Worm (Caenorhabditis elegans) whole organism, mixed stage, embryonic: ENCODE data around the gene gpa-13.

ENCODE experiments used
- M03D4.4 ChIP-seq: sonication (generic microtip); optimal IDR thresholded peaks from 2 replicates; lab custom pipeline; 2017; ENCODE audit warnings: mild to moderate bottlenecking, missing genetic modification characterization, missing compliant biosample characterization
- ceh-39 ChIP-seq: fragments of 150-350 bp; optimal IDR thresholded peaks from 2 replicates; lab custom pipeline; 2014; ENCODE audit warnings: missing biosample characterization, missing genetic modification characterization
- ceh-43 ChIP-seq: fragments of 200-800 bp; sonication (Bioruptor generic); optimal IDR thresholded peaks from 2 replicates; lab custom pipeline; 2018; ENCODE audit warnings: mild to moderate bottlenecking, missing genetic modification characterization, moderate library complexity, missing compliant biosample characterization
- ceh-83 ChIP-seq: fragments of 200-800 bp; sonication (Bioruptor generic); optimal IDR thresholded peaks from 2 replicates; lab custom pipeline; 2018; ENCODE audit warnings: mild to moderate bottlenecking, missing genetic modification characterization, missing compliant biosample characterization
- ces-1 ChIP-seq: fragments of 150-350 bp; optimal IDR thresholded peaks from 2 replicates; lab custom pipeline; 2014; ENCODE audit warnings: missing biosample characterization, missing genetic modification reagents, missing genetic modification characterization
- elt-1 ChIP-seq: sonication (generic microtip); optimal IDR thresholded peaks from 2 replicates; lab custom pipeline; 2017; ENCODE audit warnings: missing genetic modification characterization, mild to moderate bottlenecking, missing compliant biosample characterization, antibody characterized with exemption, moderate library complexity, borderline replicate concordance; ENCODE audit not compliant: insufficient read depth
- elt-3 ChIP-seq: fragments of 150-350 bp; optimal IDR thresholded peaks from 2 replicates; lab custom pipeline; 2014; ENCODE audit warnings: missing biosample characterization, missing genetic modification characterization
- flh-1 ChIP-seq: fragments of 200-800 bp; sonication (Bioruptor generic); optimal IDR thresholded peaks from 2 replicates; lab custom pipeline; 2018; ENCODE audit warnings: mild to moderate bottlenecking, missing genetic modification characterization, moderate library complexity, missing compliant biosample characterization
- ham-2 ChIP-seq: fragments of 200-800 bp; sonication (Bioruptor generic); optimal IDR thresholded peaks from 2 replicates; lab custom pipeline; 2018; ENCODE audit warnings: mild to moderate bottlenecking, missing genetic modification characterization, missing compliant biosample characterization
- hlh-1 ChIP-seq: fragments of 150-350 bp; optimal IDR thresholded peaks from 2 replicates; lab custom pipeline; 2014; ENCODE audit warnings: missing biosample characterization, missing genetic modification reagents, missing genetic modification characterization
- lin-13 ChIP-seq: fragments of 150-350 bp; optimal IDR thresholded peaks from 2 replicates; lab custom pipeline; 2014; ENCODE audit warnings: missing biosample characterization, missing genetic modification characterization
- lin-32 ChIP-seq: fragments of 200-800 bp; sonication (Bioruptor generic); optimal IDR thresholded peaks from 2 replicates; lab custom pipeline; 2018; ENCODE audit warnings: mild to moderate bottlenecking, missing genetic modification characterization, missing compliant biosample characterization
- lsy-2 ChIP-seq: fragments of 150-350 bp; optimal IDR thresholded peaks from 2 replicates; lab custom pipeline; 2014; ENCODE audit warnings: missing biosample characterization, missing genetic modification characterization
- mab-5 ChIP-seq: fragments of 150-350 bp; optimal IDR thresholded peaks from 2 replicates; lab custom pipeline; 2014; ENCODE audit warnings: missing biosample characterization, missing genetic modification characterization
- mep-1 ChIP-seq: fragments of 150-350 bp; optimal IDR thresholded peaks from 2 replicates; lab custom pipeline; 2017; ENCODE audit warnings: missing biosample characterization, missing genetic modification reagents, missing genetic modification characterization, inconsistent platforms
- mls-2 ChIP-seq: sonication (generic microtip); optimal IDR thresholded peaks from 2 replicates; lab custom pipeline; 2016; ENCODE audit warnings: mild to moderate bottlenecking, missing genetic modification characterization, moderate library complexity, missing compliant biosample characterization
- nhr-12 ChIP-seq: fragments of 150-350 bp; optimal IDR thresholded peaks from 2 replicates; lab custom pipeline; 2014; ENCODE audit warnings: missing biosample characterization, missing genetic modification characterization
- nhr-2 ChIP-seq: fragments of 150-350 bp; optimal IDR thresholded peaks from 2 replicates; lab custom pipeline; 2014; ENCODE audit warnings: missing biosample characterization, missing genetic modification characterization
- nhr-237 ChIP-seq: fragments of 150-350 bp; optimal IDR thresholded peaks from 2 replicates; lab custom pipeline; 2014; ENCODE audit warnings: missing biosample characterization, missing genetic modification characterization
- nhr-28 ChIP-seq: fragments of 150-350 bp; optimal IDR thresholded peaks from 2 replicates; lab custom pipeline; 2014; ENCODE audit warnings: missing biosample characterization, missing genetic modification characterization
- nhr-76 ChIP-seq: sonication (generic microtip); optimal IDR thresholded peaks from 2 replicates; lab custom pipeline; 2017; ENCODE audit warnings: missing biosample characterization, missing genetic modification characterization
- pha-4 ChIP-seq: fragments of 150-350 bp; optimal IDR thresholded peaks from 2 replicates; lab custom pipeline; 2018; ENCODE audit warnings: missing biosample characterization, missing genetic modification reagents, missing genetic modification characterization
- sem-2 ChIP-seq: fragments of 200-800 bp; sonication (Bioruptor generic); optimal IDR thresholded peaks from 2 replicates; lab custom pipeline; 2018; ENCODE audit warnings: mild to moderate bottlenecking, missing genetic modification characterization, missing compliant biosample characterization
- snpc-4 ChIP-seq: fragments of 150-350 bp; optimal IDR thresholded peaks from 2 replicates; lab custom pipeline; 2014; ENCODE audit warnings: missing biosample characterization, missing genetic modification characterization
- tbx-8 ChIP-seq: fragments of 200-800 bp; sonication (Bioruptor generic); optimal IDR thresholded peaks from 2 replicates; lab custom pipeline; 2018; ENCODE audit warnings: mild to moderate bottlenecking, missing genetic modification characterization, moderate library complexity, missing compliant biosample characterization
- unc-120 ChIP-seq: sonication (generic microtip); optimal IDR thresholded peaks from 2 replicates; lab custom pipeline; 2017; ENCODE audit warnings: missing genetic modification characterization, missing compliant biosample characterization; ENCODE audit not compliant: poor library complexity, severe bottlenecking
- unc-39 ChIP-seq: fragments of 150-350 bp; optimal IDR thresholded peaks from 2 replicates; lab custom pipeline; 2014; ENCODE audit warnings: missing biosample characterization, missing genetic modification characterization
- unc-62 ChIP-seq: fragments of 150-350 bp; optimal IDR thresholded peaks from 2 replicates; lab custom pipeline; 2014; ENCODE audit warnings: missing biosample characterization, missing genetic modification reagents, missing genetic modification characterization
- zip-8 ChIP-seq: fragments of 150-350 bp; optimal IDR thresholded peaks from 2 replicates; lab custom pipeline; 2014; ENCODE audit warnings: missing biosample characterization, missing genetic modification characterization
- ztf-11 ChIP-seq: fragments of 150-350 bp; optimal IDR thresholded peaks from 2 replicates; lab custom pipeline; 2014; ENCODE audit warnings: missing biosample characterization, missing genetic modification characterization

The gpa-13 gene

ce11 chrV:12754839-12755238 is at the start of gene gpa-13:
Gene gpa-13, minus strand, starts transcription at chrV:12754939.
- TF ChIP-seq ceh-39 (tag; lab: Kevin White, UChicago) (no peak), unc-120 (tag; lab: Kevin White, UChicago) (no peak), unc-39 (tag; lab: Kevin White, UChicago) (no peak), nhr-12 (tag; lab: Kevin White, UChicago) (no peak), nhr-237 (tag; lab: Kevin White, UChicago) (no peak), unc-62 (GFP tag; lab: Kevin White, UChicago) (no peak), lin-32 (GFP tag; lab: Kevin White, UChicago) (no peak), M03D4.4 (tag; lab: Kevin White, UChicago) (no peak), mls-2 (no peak), ham-2 (GFP tag; lab: Kevin White, UChicago) (no peak), ceh-43 (no peak), sem-2 (GFP tag; lab: Kevin White, UChicago) (no peak), nhr-28 (tag; lab: Kevin White, UChicago) (no peak), elt-3 (tag; lab: Kevin White, UChicago) (no peak), pha-4 (tag; lab: Kevin White, UChicago) (no peak), zip-8 (tag; lab: Kevin White, UChicago) (no peak)

- TF ChIP-seq snpc-4 (no peak), nhr-237 (tag; lab: Kevin White, UChicago) (no peak)
These were observed 48.5 kb upstream of the gpa-13 start, which contains the start of gene srbc-45 for ce11 chrV:12803274-12803673. Gene srbc-45, plus strand, starts transcription at chrV:12803574.

DNA sequence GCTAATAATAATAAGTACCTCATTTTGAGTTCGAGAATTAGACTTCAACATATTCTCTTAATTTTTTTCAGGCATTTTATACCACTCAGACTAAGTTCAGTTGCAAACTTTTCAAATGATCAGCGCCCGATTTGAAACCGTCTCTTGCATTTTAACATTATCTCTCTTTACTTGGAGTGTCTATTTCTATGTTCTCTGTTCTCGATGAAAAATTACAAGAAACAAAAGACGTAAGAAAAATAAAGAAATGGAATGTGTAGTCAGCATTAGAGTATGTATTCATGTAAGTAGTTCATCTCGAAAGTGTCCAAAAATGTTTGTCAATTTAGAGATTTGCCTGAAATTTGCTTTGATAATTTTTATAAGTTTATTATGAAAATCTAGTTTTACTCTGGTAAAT is 45.4 kb upstream of the gpa-13 start, which contains the start of gene ugt-3:
ugt-3 (minus strand) TSS at position 101 of the 400 bp plus-strand sequence.
- TF ChIP-seq nhr-28 (tag; lab: Kevin White, UChicago) = no peak
- no peak for TF ChIP-seq ceh-43
- no peak for TF ChIP-seq unc-62 (GFP tag; lab: Kevin White, UChicago)

- TF ChIP-seq unc-39 (tag; lab: Kevin White, UChicago) (no peak), ceh-83 (GFP tag; lab: Kevin White, UChicago) (no peak), pha-4 (tag; lab: Kevin White, UChicago) (no peak), hlh-1 (tag; lab: Kevin White, UChicago) (no peak), lsy-2 (tag; lab: Kevin White, UChicago) (no peak), ham-2 (GFP tag; lab: Kevin White, UChicago) (no peak), mab-5 (tag; lab: Kevin White, UChicago) (no peak), flh-1 (GFP tag; lab: Kevin White, UChicago) (no peak), lin-32 (GFP tag; lab: Kevin White, UChicago) (no peak), unc-62 (GFP tag; lab: Kevin White, UChicago) (no peak), ceh-39 (tag; lab: Kevin White, UChicago) (no peak), mep-1 (tag; lab: Kevin White, UChicago) (no peak), nhr-2 (no peak), nhr-12 (tag; lab: Kevin White, UChicago) (no peak), sem-2 (GFP tag; lab: Kevin White, UChicago) (no peak), mls-2 (no peak)
- TF ChIP-seq, all 35 proteins: peak for 0
These were observed 43.3 kb upstream of the gpa-13 start, which contains the start of gene ugt-6 for ce11 chrV:12797992-12798391. Gene ugt-6, minus strand, starts transcription at chrV:12798224.

ce11 chrV:12796908-12797490 is 42.3 kb upstream of the gpa-13 start:
- TF ChIP-seq nhr-76 (tag; lab: Kevin White, UChicago) = no peak
- TF ChIP-seq lsy-2 (tag; lab: Kevin White, UChicago) = no peak
- no peak for TF ChIP-seq lin-13 (tag; lab: Kevin White, UChicago)
- TF ChIP-seq elt-1 (tag; lab: Kevin White, UChicago) = no peak
- TF ChIP-seq, all 35 proteins: peak for 0

DNA sequence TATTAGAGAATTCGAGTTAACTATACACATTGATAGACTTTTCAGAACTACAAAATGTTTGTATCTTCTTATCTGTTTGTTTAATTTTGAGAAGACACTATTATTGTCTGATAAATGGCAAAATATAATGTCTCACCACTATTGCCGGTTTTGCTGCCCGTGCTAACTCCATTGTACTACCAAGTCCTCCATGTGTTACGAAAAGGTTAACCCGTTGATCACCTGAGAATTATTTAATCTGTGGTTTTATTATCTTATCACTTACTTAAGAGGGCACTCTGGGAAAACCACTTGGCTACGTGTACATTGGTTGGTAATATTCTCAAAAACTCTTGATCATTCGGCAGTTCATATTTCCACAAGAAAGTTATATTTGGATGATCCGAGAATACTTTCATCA is 41.2 kb upstream of the gpa-13 start:
- TF ChIP-seq pha-4 (tag; lab: Kevin White, UChicago) (no peak), ztf-11 (tag; lab: Kevin White, UChicago) (no peak), lsy-2 (tag; lab: Kevin White, UChicago) (no peak), tbx-8 (no peak), ces-1 (GFP tag; lab: Kevin White, UChicago) (no peak), zip-8 (tag; lab: Kevin White, UChicago) (no peak)
